Worm (Caenorhabditis elegans) whole organism, L2 larva: Measurements from ENCODE around the gene cyp-35B2.

Experiments
- alr-1 ChIP-seq: fragments of 150-350 bp; optimal IDR thresholded peaks from 2 replicates; lab custom pipeline; 2014; ENCODE audit warnings: missing biosample characterization, missing genetic modification characterization
- aly-2 ChIP-seq: fragments of 150-350 bp; optimal IDR thresholded peaks from 2 replicates; lab custom pipeline; 2014; ENCODE audit warnings: missing biosample characterization, missing genetic modification characterization
- ama-1 ChIP-seq: fragments of 150-350 bp; optimal IDR thresholded peaks from 2 replicates; lab custom pipeline; 2018; ENCODE audit warnings: inconsistent platforms
- lin-13 ChIP-seq: fragments of 150-350 bp; optimal IDR thresholded peaks from 2 replicates; lab custom pipeline; 2014; ENCODE audit warnings: missing biosample characterization, missing genetic modification reagents, missing genetic modification characterization
- lin-39 ChIP-seq: fragments of 150-350 bp; optimal IDR thresholded peaks from 2 replicates; lab custom pipeline; 2014; ENCODE audit warnings: missing biosample characterization, missing genetic modification reagents, missing genetic modification characterization
- ztf-1 ChIP-seq: fragments of 200-800 bp; sonication (Bioruptor generic); conservative IDR thresholded peaks from 2 replicates; pipeline ENCODE4 v1.3.6; 2022; ENCODE audit warnings: missing genetic modification characterization, missing compliant biosample characterization

ce11 chrV:3900102-3900501 lies 41.9 kb upstream of the cyp-35B2 start, which contains the start of gene irld-22:
- TF ChIP-seq ztf-1 (GFP tag; lab: Robert Waterston, UW) (no peak), lin-39 (no peak), lin-13 (GFP tag; lab: Kevin White, UChicago) (no peak), ama-1 (no peak), aly-2 (tag; lab: Kevin White, UChicago) (no peak), alr-1 (tag; lab: Kevin White, UChicago) (no peak)
